Worm (Caenorhabditis elegans) whole organism, young adult: ENCODE measurements around the gene F13A2.3.

Experiments used
- F33H1.4 ChIP-seq: fragments of 200-800 bp; sonication (Bioruptor generic); IDR thresholded peaks from 2 replicates; pipeline ENCODE4 v1.3.6; 2022; ENCODE audit warnings: missing genetic modification reagents, missing genetic modification characterization, missing compliant biosample characterization
- F57C9.4 ChIP-seq: sonication (generic microtip); optimal IDR thresholded peaks from 2 replicates; lab custom pipeline; 2017; ENCODE audit warnings: mild to moderate bottlenecking, missing genetic modification characterization, missing compliant biosample characterization
- K12H6.12 ChIP-seq: fragments of 200-800 bp; sonication (Bioruptor generic); optimal IDR thresholded peaks from 2 replicates; lab custom pipeline; 2018; ENCODE audit warnings: mild to moderate bottlenecking, missing genetic modification characterization, missing compliant biosample characterization
- ama-1 ChIP-seq, 3 experiments: fragments of 150-350 bp in 1 of 3; sonication (generic microtip) in 2 of 3; optimal IDR thresholded peaks; 2 replicates each; lab custom pipeline; 2014 to 2018; ENCODE audit warnings: missing biosample characterization in 2 of 3, missing genetic modification characterization in 2 of 3, missing genetic modification reagents in 2 of 3
- ceh-79 ChIP-seq: sonication (generic microtip); optimal IDR thresholded peaks from 2 replicates; lab custom pipeline; 2017; ENCODE audit warnings: mild to moderate bottlenecking, missing genetic modification characterization, missing compliant biosample characterization
- hlh-12 ChIP-seq: sonication (generic microtip); optimal IDR thresholded peaks from 2 replicates; lab custom pipeline; 2016; ENCODE audit warnings: missing genetic modification characterization, missing compliant biosample characterization
- let-607 ChIP-seq, 2 experiments: fragments of 200-800 bp in 1 of 2; sonication (Bioruptor generic) in 1 of 2; sonication (generic microtip) in 1 of 2; optimal IDR thresholded peaks; 2 replicates each; lab custom pipeline; 2016 to 2018; ENCODE audit warnings: mild to moderate bottlenecking in 2 of 2, missing compliant biosample characterization in 2 of 2, missing genetic modification characterization in 2 of 2, moderate library complexity in 2 of 2, missing genotype in 1 of 2
- nhr-90 ChIP-seq: sonication (generic microtip); optimal IDR thresholded peaks from 2 replicates; lab custom pipeline; 2016; ENCODE audit warnings: missing genotype, mild to moderate bottlenecking, missing genetic modification characterization, missing compliant biosample characterization
- rcor-1 ChIP-seq: fragments of 200-800 bp; sonication (Bioruptor generic); IDR thresholded peaks from 2 replicates; pipeline ENCODE4 v1.3.6; 2022; ENCODE audit warnings: missing genetic modification reagents, missing genetic modification characterization, missing compliant biosample characterization

DNA sequence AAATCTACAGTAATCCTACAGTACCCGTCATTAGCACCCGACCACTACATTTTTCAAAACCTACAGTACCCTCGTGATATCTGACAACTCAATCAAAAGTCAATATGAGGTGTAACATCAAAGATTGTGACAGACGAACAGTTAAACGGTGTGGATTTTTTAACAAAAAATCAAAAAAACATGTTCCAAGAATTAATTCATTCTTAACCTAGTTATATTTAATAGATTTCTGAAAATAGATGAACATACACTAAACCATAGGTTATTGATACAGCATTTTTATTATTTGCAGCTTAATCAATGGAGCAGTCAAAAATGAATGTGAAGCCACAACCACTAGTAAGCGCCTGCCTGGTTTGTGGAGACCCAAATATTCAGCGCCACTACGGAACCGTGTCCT, 11.4 kb upstream of the F13A2.3 start, which contains the start of gene nhr-118:
- TF ChIP-seq let-607 (tag; optimal IDR thresholded peaks at IDR 0.05; lab: Kevin White, UChicago): no peak
- no peak for TF ChIP-seq F33H1.4 (GFP tag; lab: Robert Waterston, UW)
- TF ChIP-seq hlh-12 (tag; lab: Kevin White, UChicago): no peak
- TF ChIP-seq ceh-79 (tag; lab: Kevin White, UChicago): no peak
- no peak for TF ChIP-seq F57C9.4
- TF ChIP-seq nhr-90 (tag; lab: Kevin White, UChicago): no peak
- no peak for TF ChIP-seq ama-1 (optimal IDR thresholded peaks at IDR 0.05; lab: Kevin White, UChicago)
- TF ChIP-seq ama-1 (GFP tag; optimal IDR thresholded peaks at IDR 0.05; lab: Kevin White, UChicago): no peak
- TF ChIP-seq K12H6.12 (tag; lab: Kevin White, UChicago): no peak
- no peak for TF ChIP-seq rcor-1 (GFP tag; lab: Robert Waterston, UW)
